Worm (Caenorhabditis elegans): ENCODE measurements around the gene abhd-5.2.

The abhd-5.2 gene

DNA sequence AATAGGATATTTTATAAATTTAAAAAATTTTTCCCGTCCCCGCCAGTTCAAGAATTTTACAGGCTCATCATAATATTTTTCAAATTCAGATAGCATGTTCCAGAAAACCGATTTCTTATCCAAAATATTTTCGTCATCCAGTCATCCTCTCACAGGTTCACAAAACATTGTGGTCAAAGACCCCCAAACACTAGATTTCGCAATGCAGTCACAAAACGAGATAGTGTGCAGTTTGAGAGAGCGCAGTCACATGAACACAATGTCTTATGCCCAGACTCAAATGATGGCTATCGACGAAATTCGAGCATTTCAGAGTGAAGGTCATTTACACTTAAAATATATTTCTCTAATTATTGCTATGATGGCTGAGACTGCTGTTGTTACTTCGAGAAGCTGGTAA, at the start of gene abhd-5.2 (continued):
- TF ChIP-seq efl-1 (optimal IDR thresholded peaks at IDR 0.05) (peak; percentile 55 to 60), efl-1 (GFP tag; optimal IDR thresholded peaks at IDR 0.05 in 1 of 2) (peak in 1 of 2 experiments; percentile 50), nhr-84 (tag; optimal IDR thresholded peaks at IDR 0.05) (peak; percentile 93), tbx-2 (tag; optimal IDR thresholded peaks at IDR 0.05) (peak; percentile 35), tlp-1 (tag; optimal IDR thresholded peaks at IDR 0.05) (no peak), sox-4 (tag; optimal IDR thresholded peaks at IDR 0.05) (no peak), nhr-19 (GFP tag; conservative IDR thresholded peaks at IDR 0.05) (no peak; the same call in 1 of the 2 replicates), xbp-1 (tag; optimal IDR thresholded peaks at IDR 0.05) (peak; percentile 14), pqm-1 (tag; optimal IDR thresholded peaks at IDR 0.05) (no peak), swsn-7 (tag; optimal IDR thresholded peaks at IDR 0.05) (peak; percentile 32), nhr-11 (tag; optimal IDR thresholded peaks at IDR 0.05) (peak; percentile 43), dpl-1 (GFP tag; optimal IDR thresholded peaks at IDR 0.05) (peak; percentile 35 to 52 (median 38))

DNA sequence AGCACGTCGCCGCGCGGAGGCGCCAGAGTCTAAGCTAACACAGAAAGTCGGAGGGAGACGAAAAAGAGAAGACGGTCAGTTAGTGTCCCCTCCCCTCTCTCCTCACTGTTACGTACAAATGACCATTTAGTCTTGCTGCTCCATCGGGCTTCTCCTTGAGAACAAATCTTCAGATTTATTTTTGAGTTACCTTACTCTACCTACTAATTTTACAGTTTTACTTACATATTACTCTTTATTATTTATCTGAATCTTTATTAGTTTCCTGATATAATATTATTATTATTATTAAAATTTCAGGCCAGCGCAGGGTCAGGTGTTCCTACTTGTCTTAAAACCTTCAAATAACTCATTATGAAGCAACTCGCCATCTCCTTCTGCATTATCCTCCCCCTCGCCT, 43.7 kb upstream of the abhd-5.2 start, which contains the start of gene R02F11.1:
Gene R02F11.1 (plus strand): TSS at position 301 of the 400 bp plus-strand sequence.
- TF ChIP-seq aha-1 (tag; optimal IDR thresholded peaks at IDR 0.05) (no peak), irx-1 (tag; optimal IDR thresholded peaks at IDR 0.05) (no peak), dsc-1 (tag; optimal IDR thresholded peaks at IDR 0.05) (no peak), efl-1 (optimal IDR thresholded peaks at IDR 0.05) (no peak), efl-1 (GFP tag; optimal IDR thresholded peaks at IDR 0.05 in 1 of 2) (no peak), pag-3 (tag; optimal IDR thresholded peaks at IDR 0.05; ENCODE audit: borderline replicate concordance, insufficient read depth) (no peak), ces-1 (GFP tag; optimal IDR thresholded peaks at IDR 0.05) (no peak), egl-13 (tag; optimal IDR thresholded peaks at IDR 0.05) (no peak)

DNA sequence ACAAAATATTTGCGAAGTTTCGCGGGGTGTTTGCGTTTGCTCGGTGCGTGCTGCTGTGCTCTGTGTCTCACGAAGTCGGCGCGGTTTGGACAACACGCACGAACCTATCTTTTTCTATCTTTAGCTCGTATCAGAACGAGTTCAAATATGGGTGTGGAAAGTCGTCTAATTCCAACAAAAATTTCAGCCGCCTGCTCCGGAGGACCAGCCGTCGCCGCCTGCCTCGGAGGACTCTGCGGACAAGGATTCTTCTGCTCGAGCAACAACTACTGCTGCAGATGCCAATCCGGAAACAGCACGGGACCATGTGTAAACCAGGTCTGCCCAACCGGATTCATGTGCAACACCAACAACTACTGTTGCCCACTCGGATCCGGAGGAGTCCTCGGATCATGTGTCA, 42.5 kb upstream of the abhd-5.2 start:
- TF ChIP-seq ceh-88 (GFP tag; IDR thresholded peaks at IDR 0.05), result no peak
- TF ChIP-seq efl-1 (optimal IDR thresholded peaks at IDR 0.05), result no peak
- peak in 1 of 2 experiments; percentile 87 for TF ChIP-seq efl-1 (GFP tag; optimal IDR thresholded peaks at IDR 0.05 in 1 of 2)
- TF ChIP-seq snpc-4 (tag; optimal IDR thresholded peaks at IDR 0.05), result no peak
- no peak for TF ChIP-seq rnt-1 (tag; optimal IDR thresholded peaks at IDR 0.05)
- TF ChIP-seq nhr-237 (tag; optimal IDR thresholded peaks at IDR 0.05), result no peak

- TF ChIP-seq fkh-10 (GFP tag; optimal IDR thresholded peaks at IDR 0.05), result no peak
- no peak for TF ChIP-seq nhr-47 (tag; optimal IDR thresholded peaks at IDR 0.05)
- TF ChIP-seq xbp-1 (tag; optimal IDR thresholded peaks at IDR 0.05), result no peak
- TF ChIP-seq efl-1 (optimal IDR thresholded peaks at IDR 0.05), result no peak
- peak in 1 of 2 experiments; percentile 23 for TF ChIP-seq efl-1 (GFP tag; optimal IDR thresholded peaks at IDR 0.05 in 1 of 2)
- no peak for TF ChIP-seq hlh-4 (tag; optimal IDR thresholded peaks at IDR 0.05)
Measured at ce11 chrV:4805847-4806246, 38.6 kb upstream of the abhd-5.2 start, which contains the start of gene R02F11.3. Gene R02F11.3, minus strand, starts transcription at chrV:4805947.

ce11 chrV:4806859-4807258, 37.6 kb upstream of the abhd-5.2 start:
- TF ChIP-seq nhr-20 (tag; optimal IDR thresholded peaks at IDR 0.05) (peak; percentile 23), lin-14 (GFP tag; optimal IDR thresholded peaks at IDR 0.05) (peak; percentile 46), mep-1 (tag; optimal IDR thresholded peaks at IDR 0.05) (no peak), ceh-82 (tag; optimal IDR thresholded peaks at IDR 0.05) (no peak), efl-1 (optimal IDR thresholded peaks at IDR 0.05) (no peak), efl-1 (GFP tag; optimal IDR thresholded peaks at IDR 0.05 in 1 of 2) (peak in 1 of 2 experiments; percentile 73), blmp-1 (tag; optimal IDR thresholded peaks at IDR 0.05) (peak; percentile 71), lin-35 (GFP tag; optimal IDR thresholded peaks at IDR 0.05) (peak in 1 of 2 experiments; percentile 6), lsy-2 (tag; optimal IDR thresholded peaks at IDR 0.05) (no peak), nhr-85 (tag) (peak; percentile 77), nhr-71 (tag; optimal IDR thresholded peaks at IDR 0.05) (peak; percentile 41), nhr-47 (tag; optimal IDR thresholded peaks at IDR 0.05) (no peak), elt-3 (tag; optimal IDR thresholded peaks at IDR 0.05) (peak in 1 of 6 experiments; percentile 30), snu-23 (GFP tag; optimal IDR thresholded peaks at IDR 0.05) (peak; percentile 42), ceh-63 (GFP tag; optimal IDR thresholded peaks at IDR 0.05) (no peak), ztf-4 (tag; optimal IDR thresholded peaks at IDR 0.05) (no peak), fkh-8 (tag; optimal IDR thresholded peaks at IDR 0.05) (peak; percentile 29)

All from whole organism, L1 larva.